Worm (Caenorhabditis elegans) whole organism, late embryonic: ENCODE results near the gene T04H1.5.

Experiments
- T23F11.4 ChIP-seq: fragments of 200-800 bp; sonication (Bioruptor generic); optimal IDR thresholded peaks from 2 replicates; lab custom pipeline; 2018; ENCODE audit warnings: mild to moderate bottlenecking, missing genetic modification characterization, missing compliant biosample characterization
- ama-1 ChIP-seq: fragments of 150-350 bp; optimal IDR thresholded peaks from 2 replicates; lab custom pipeline; 2014
- ceh-9 ChIP-seq: sonication (generic microtip); optimal IDR thresholded peaks from 2 replicates; lab custom pipeline; 2016; ENCODE audit warnings: mild to moderate bottlenecking, missing genetic modification characterization, inconsistent platforms, missing compliant biosample characterization
- fkh-10 ChIP-seq: fragments of 150-350 bp; optimal IDR thresholded peaks from 2 replicates; lab custom pipeline; 2014; ENCODE audit warnings: missing biosample characterization, missing genetic modification reagents, missing genetic modification characterization
- hlh-30 ChIP-seq: sonication (generic microtip); optimal IDR thresholded peaks from 2 replicates; lab custom pipeline; 2017; ENCODE audit warnings: antibody characterized with exemption, missing genetic modification characterization, missing compliant biosample characterization; ENCODE audit not compliant: insufficient read depth
- nfya-1 ChIP-seq: sonication (generic microtip); optimal IDR thresholded peaks from 2 replicates; lab custom pipeline; 2017; ENCODE audit warnings: missing genetic modification characterization, mild to moderate bottlenecking, missing compliant biosample characterization, antibody characterized with exemption, moderate library complexity
- pha-2 ChIP-seq: sonication (generic microtip); optimal IDR thresholded peaks from 2 replicates; lab custom pipeline; 2017; ENCODE audit warnings: mild to moderate bottlenecking, missing genetic modification characterization, missing compliant biosample characterization
- pha-4 ChIP-seq: fragments of 150-350 bp; optimal IDR thresholded peaks from 2 replicates; lab custom pipeline; 2018; ENCODE audit warnings: missing biosample characterization, missing genetic modification reagents, missing genetic modification characterization
- sdc-2 ChIP-seq: sonication (generic microtip); optimal IDR thresholded peaks from 2 replicates; lab custom pipeline; 2016; ENCODE audit warnings: missing genotype, missing genetic modification characterization, missing compliant biosample characterization
- unc-3 ChIP-seq, 2 experiments: fragments of 200-800 bp in 1 of 2; sonication (Bioruptor generic) in 1 of 2; sonication (generic microtip) in 1 of 2; conservative IDR thresholded peaks in 1 of 2; optimal IDR thresholded peaks in 1 of 2; 2 replicates each; pipeline versions ENCODE4 v1.3.6 to Lab custom; 2016 to 2022; ENCODE audit warnings: missing compliant biosample characterization in 2 of 2, missing genetic modification characterization in 2 of 2, missing genetic modification reagents in 1 of 2
- unc-55 ChIP-seq: sonication (generic microtip); optimal IDR thresholded peaks from 2 replicates; lab custom pipeline; 2017; ENCODE audit warnings: missing biosample characterization, missing genetic modification reagents, missing genetic modification characterization
- unc-86 ChIP-seq: sonication (generic microtip); optimal IDR thresholded peaks from 2 replicates; lab custom pipeline; 2016; ENCODE audit warnings: missing genetic modification characterization, missing compliant biosample characterization

ce11 chrV:12295015-12295414 is 43.9 kb downstream of the T04H1.5 start:
- TF ChIP-seq unc-86 (tag; lab: Kevin White, UChicago): no peak
- TF ChIP-seq pha-2 (tag; lab: Kevin White, UChicago): no peak
- no peak for TF ChIP-seq ceh-9 (tag; lab: Kevin White, UChicago)
- no peak for TF ChIP-seq hlh-30 (tag; lab: Kevin White, UChicago)
- TF ChIP-seq nfya-1 (tag; lab: Kevin White, UChicago): peak; percentile 12
- no peak for TF ChIP-seq unc-55
- no peak for TF ChIP-seq fkh-10
- TF ChIP-seq unc-3 (GFP tag; conservative IDR thresholded peaks at IDR 0.05; lab: Robert Waterston, UW): no peak
- TF ChIP-seq unc-3 (tag; optimal IDR thresholded peaks at IDR 0.05; lab: Kevin White, UChicago): no peak
- TF ChIP-seq pha-4 (tag; lab: Kevin White, UChicago): no peak
- no peak for TF ChIP-seq sdc-2 (tag; lab: Kevin White, UChicago)
- TF ChIP-seq ama-1 (lab: Kevin White, UChicago): no peak
- no peak for TF ChIP-seq T23F11.4 (GFP tag; lab: Kevin White, UChicago)
